Fruit fly (Drosophila melanogaster) Kc167 (cell line): ENCODE data around the gene Ugt36A1.

Source experiments
- Myc ChIP-seq: fragments of >200 bp; optimal IDR thresholded peaks from 2 replicates; lab custom pipeline; 2017; ENCODE audit warnings: missing external identifiers
- Sin3A ChIP-seq: fragments of >200 bp; optimal IDR thresholded peaks from 2 replicates; lab custom pipeline; 2018; ENCODE audit warnings: missing external identifiers
- h ChIP-seq: fragments of >200 bp; optimal IDR thresholded peaks from 3 replicates; lab custom pipeline; 2018; ENCODE audit warnings: missing external identifiers
- insv ChIP-seq: fragments of >200 bp; optimal IDR thresholded peaks from 3 replicates; lab custom pipeline; 2018; ENCODE audit warnings: missing external identifiers
- psq ChIP-seq: fragments of >200 bp; optimal IDR thresholded peaks from 2 replicates; lab custom pipeline; 2017; ENCODE audit warnings: missing external identifiers
- ttk ChIP-seq: sonication (Bioruptor generic); optimal IDR thresholded peaks from 2 replicates; lab custom pipeline; 2017; ENCODE audit warnings: missing external identifiers

dm6 chr2L:3600847-3601246, 18.1 kb upstream of the Ugt36A1 start:
- TF ChIP-seq Myc (lab: Kevin White, UChicago), result no peak
- no peak for TF ChIP-seq ttk (lab: Kevin White, UChicago)
- no peak for TF ChIP-seq h (lab: Kevin White, UChicago)
- no peak for TF ChIP-seq psq (lab: Kevin White, UChicago)
- no peak for TF ChIP-seq Sin3A (lab: Kevin White, UChicago)
- TF ChIP-seq insv (lab: Kevin White, UChicago), result no peak
